Fruit fly (Drosophila melanogaster) whole organism, embryonic: ENCODE data around the gene Prx1.

Experiments
- Antp ChIP-seq: fragments of 200-800 bp; sonication (Bioruptor generic); optimal IDR thresholded peaks from 3 replicates; lab custom pipeline; 2016; ENCODE audit warnings: missing biosample characterization, missing genetic modification characterization
- CG10959 ChIP-seq: fragments of 200-800 bp; sonication (Bioruptor generic); IDR thresholded peaks from 2 replicates; pipeline ENCODE4 v1.3.6; 2022; ENCODE audit warnings: missing biosample characterization, missing genetic modification characterization
- CG10979 ChIP-seq: fragments of 200-800 bp; sonication (Bioruptor generic); optimal IDR thresholded peaks from 2 replicates; lab custom pipeline; 2018; ENCODE audit warnings: missing biosample characterization, mild to moderate bottlenecking, missing genetic modification characterization, moderate library complexity
- CG11504 ChIP-seq: fragments of 200-800 bp; sonication (Bioruptor generic); optimal IDR thresholded peaks from 3 replicates; lab custom pipeline; 2019; ENCODE audit warnings: missing biosample characterization, mild to moderate bottlenecking, missing genetic modification characterization, moderate library complexity
- CG11723 ChIP-seq: fragments of 200-800 bp; sonication (Bioruptor generic); optimal IDR thresholded peaks from 2 replicates; lab custom pipeline; 2017; ENCODE audit warnings: missing biosample characterization, mild to moderate bottlenecking, missing genetic modification characterization
- CG12391 ChIP-seq: fragments of 200-800 bp; sonication (Bioruptor generic); optimal IDR thresholded peaks from 3 replicates; lab custom pipeline; 2018; ENCODE audit warnings: missing biosample characterization, mild to moderate bottlenecking, missing genetic modification characterization, moderate library complexity
- CG13287 ChIP-seq: fragments of 200-800 bp; sonication (Bioruptor generic); IDR thresholded peaks from 2 replicates; pipeline ENCODE4 v1.3.6; 2022; ENCODE audit warnings: missing biosample characterization, missing genetic modification characterization; ENCODE audit not compliant: partially characterized antibody
- CG13296 ChIP-seq: fragments of 200-800 bp; sonication (Bioruptor generic); optimal IDR thresholded peaks from 3 replicates; lab custom pipeline; 2018; ENCODE audit warnings: missing biosample characterization, mild to moderate bottlenecking, missing genetic modification characterization
- CG15696 ChIP-seq: fragments of 200-800 bp; sonication (Bioruptor generic); optimal IDR thresholded peaks from 2 replicates; lab custom pipeline; 2019; ENCODE audit warnings: missing biosample characterization, mild to moderate bottlenecking, missing genetic modification characterization, moderate library complexity
- CG16863 ChIP-seq: fragments of 200-800 bp; sonication (Bioruptor generic); optimal IDR thresholded peaks from 3 replicates; lab custom pipeline; 2016; ENCODE audit warnings: missing biosample characterization, missing genetic modification characterization
- CG17361 ChIP-seq: fragments of 200-800 bp; sonication (Bioruptor generic); IDR thresholded peaks from 3 replicates; pipeline ENCODE4 v1.3.6; 2022; ENCODE audit warnings: missing biosample characterization, missing genetic modification characterization
- CG17385 ChIP-seq: fragments of 200-800 bp; sonication (Bioruptor generic); optimal IDR thresholded peaks from 3 replicates; lab custom pipeline; 2018; ENCODE audit warnings: missing biosample characterization, mild to moderate bottlenecking, missing genetic modification characterization
- CG18262 ChIP-seq: fragments of 200-800 bp; optimal IDR thresholded peaks from 3 replicates; lab custom pipeline; 2019; ENCODE audit warnings: missing biosample characterization, mild to moderate bottlenecking, missing genetic modification characterization, moderate library complexity
- CG2202 ChIP-seq: fragments of 200-800 bp; sonication (Bioruptor generic); optimal IDR thresholded peaks from 2 replicates; lab custom pipeline; 2018; ENCODE audit warnings: missing biosample characterization, mild to moderate bottlenecking, missing genetic modification characterization
- CG2678 ChIP-seq: fragments of 200-800 bp; sonication (Bioruptor generic); optimal IDR thresholded peaks from 3 replicates; lab custom pipeline; 2019; ENCODE audit warnings: missing biosample characterization, mild to moderate bottlenecking, missing genetic modification characterization, moderate library complexity
- CG30403 ChIP-seq: fragments of 200-800 bp; sonication (Bioruptor generic); optimal IDR thresholded peaks from 3 replicates; lab custom pipeline; 2016; ENCODE audit warnings: missing biosample characterization, missing genetic modification characterization
- CG31224 ChIP-seq: fragments of 200-800 bp; sonication (Bioruptor generic); IDR thresholded peaks from 2 replicates; pipeline ENCODE4 v1.3.6; 2022; ENCODE audit warnings: missing biosample characterization, missing genetic modification characterization
- CG31441 ChIP-seq: fragments of 200-800 bp; sonication (Bioruptor generic); IDR thresholded peaks from 2 replicates; pipeline ENCODE4 v1.3.6; 2022; ENCODE audit warnings: missing biosample characterization, missing genetic modification characterization
- CG4328 ChIP-seq: fragments of 200-800 bp; sonication (Bioruptor generic); optimal IDR thresholded peaks from 3 replicates; lab custom pipeline; 2017; ENCODE audit warnings: missing biosample characterization, missing genetic modification reagents, missing genetic modification characterization
- CG4707 ChIP-seq: fragments of 200-800 bp; sonication (Bioruptor generic); optimal IDR thresholded peaks from 2 replicates; lab custom pipeline; 2018; ENCODE audit warnings: missing biosample characterization, mild to moderate bottlenecking, missing genetic modification characterization, moderate library complexity
- CG5245 ChIP-seq: fragments of 200-800 bp; sonication (Bioruptor generic); optimal IDR thresholded peaks from 3 replicates; lab custom pipeline; 2016; ENCODE audit warnings: missing biosample characterization, missing genetic modification characterization
- CG6272 ChIP-seq: fragments of 200-800 bp; sonication (Bioruptor generic); IDR thresholded peaks from 2 replicates; pipeline ENCODE4 v1.3.6; 2022; ENCODE audit warnings: missing biosample characterization, missing genetic modification characterization
- CG7928 ChIP-seq: fragments of 200-800 bp; sonication (Bioruptor generic); optimal IDR thresholded peaks from 2 replicates; lab custom pipeline; 2017; ENCODE audit warnings: missing biosample characterization, mild to moderate bottlenecking, missing genetic modification characterization
- CG8924 ChIP-seq: fragments of 200-800 bp; optimal IDR thresholded peaks from 3 replicates; lab custom pipeline; 2019; ENCODE audit warnings: missing biosample characterization, mild to moderate bottlenecking, missing genetic modification characterization, moderate library complexity
- CG9727 ChIP-seq: fragments of 200-800 bp; sonication (Bioruptor generic); optimal IDR thresholded peaks from 3 replicates; lab custom pipeline; 2017; ENCODE audit warnings: missing biosample characterization, mild to moderate bottlenecking, missing genetic modification characterization
- D ChIP-seq, 2 experiments: fragments of 200-800 bp in 1 of 2; fragments of >200 bp in 1 of 2; sonication (Bioruptor generic) in 1 of 2; optimal IDR thresholded peaks; 2 replicates in 1 of 2; 3 replicates in 1 of 2; lab custom pipeline; 2017; ENCODE audit warnings: mild to moderate bottlenecking in 1 of 2, missing biosample characterization in 1 of 2, missing genetic modification characterization in 1 of 2, missing genetic modification reagents in 1 of 2
- D19A ChIP-seq: fragments of 200-800 bp; optimal IDR thresholded peaks from 3 replicates; lab custom pipeline; 2019; ENCODE audit warnings: missing biosample characterization, mild to moderate bottlenecking, missing genetic modification characterization, moderate library complexity
- Dad ChIP-seq: fragments of 200-800 bp; sonication (Bioruptor generic); optimal IDR thresholded peaks from 3 replicates; lab custom pipeline; 2016; ENCODE audit warnings: missing biosample characterization, missing genetic modification characterization
- Dip2 ChIP-seq: fragments of 200-800 bp; sonication (Bioruptor generic); IDR thresholded peaks from 2 replicates; pipeline ENCODE4 v1.3.6; 2022; ENCODE audit warnings: missing biosample characterization, missing genetic modification characterization
- Gug ChIP-seq: fragments of 200-800 bp; sonication (Bioruptor generic); IDR thresholded peaks from 4 replicates; pipeline ENCODE4 v1.3.6; 2022; ENCODE audit warnings: missing biosample characterization, missing genetic modification characterization
- H15 ChIP-seq: fragments of 200-800 bp; sonication (Bioruptor generic); IDR thresholded peaks from 3 replicates; pipeline ENCODE4 v1.3.6; 2022; ENCODE audit warnings: missing biosample characterization, missing genetic modification characterization
- Nf-YA ChIP-seq: fragments of 200-800 bp; sonication (Bioruptor generic); IDR thresholded peaks from 2 replicates; pipeline ENCODE4 v1.3.6; 2022; ENCODE audit warnings: missing biosample characterization, missing genetic modification characterization
- Oli ChIP-seq: fragments of 200-800 bp; sonication (Bioruptor generic); optimal IDR thresholded peaks from 2 replicates; lab custom pipeline; 2018; ENCODE audit warnings: missing biosample characterization, mild to moderate bottlenecking, missing genetic modification characterization, moderate library complexity
- Sox102F ChIP-seq: fragments of 200-800 bp; sonication (Bioruptor generic); optimal IDR thresholded peaks from 2 replicates; lab custom pipeline; 2018; ENCODE audit warnings: missing biosample characterization, mild to moderate bottlenecking, missing genetic modification characterization, moderate library complexity
- Spps ChIP-seq: fragments of 200-800 bp; sonication (Bioruptor generic); optimal IDR thresholded peaks from 2 replicates; lab custom pipeline; 2018; ENCODE audit warnings: missing biosample characterization, mild to moderate bottlenecking, missing genetic modification characterization
- Xbp1 ChIP-seq: fragments of 200-800 bp; sonication (Bioruptor generic); optimal IDR thresholded peaks from 3 replicates; lab custom pipeline; 2016; ENCODE audit warnings: missing biosample characterization, mild to moderate bottlenecking, missing genetic modification characterization
- abd-A ChIP-seq: fragments of 200-800 bp; sonication (Bioruptor generic); optimal IDR thresholded peaks from 3 replicates; lab custom pipeline; 2019; ENCODE audit warnings: missing biosample characterization, mild to moderate bottlenecking, missing genetic modification characterization, moderate library complexity
- disco-r ChIP-seq: fragments of 200-800 bp; sonication (Bioruptor generic); optimal IDR thresholded peaks from 2 replicates; lab custom pipeline; 2016; ENCODE audit warnings: missing biosample characterization, missing genetic modification characterization
- eve ChIP-seq, 2 experiments: fragments of >200 bp; optimal IDR thresholded peaks; 2 replicates each; lab custom pipeline; 2017; ENCODE audit warnings: missing biosample characterization in 2 of 2, missing genetic modification characterization in 2 of 2
- fd96Cb ChIP-seq: fragments of 200-800 bp; sonication (Bioruptor generic); optimal IDR thresholded peaks from 2 replicates; lab custom pipeline; 2018; ENCODE audit warnings: missing biosample characterization, mild to moderate bottlenecking, missing genetic modification characterization, moderate library complexity
- fru ChIP-seq: fragments of >200 bp; optimal IDR thresholded peaks from 2 replicates; lab custom pipeline; 2017
- gem ChIP-seq: fragments of 200-800 bp; sonication (Bioruptor generic); optimal IDR thresholded peaks from 2 replicates; lab custom pipeline; 2019; ENCODE audit warnings: missing biosample characterization, mild to moderate bottlenecking, missing genetic modification characterization, moderate library complexity
- hbn ChIP-seq: fragments of 200-800 bp; sonication (Bioruptor generic); IDR thresholded peaks from 2 replicates; pipeline ENCODE4 v1.3.6; 2022; ENCODE audit warnings: missing biosample characterization, missing genetic modification characterization; ENCODE audit not compliant: partially characterized antibody
- nmo ChIP-seq: fragments of 200-800 bp; sonication (Bioruptor generic); optimal IDR thresholded peaks from 2 replicates; lab custom pipeline; 2018; ENCODE audit warnings: missing biosample characterization, mild to moderate bottlenecking, missing genetic modification characterization, moderate library complexity
- sens ChIP-seq: fragments of 200-800 bp; sonication (Bioruptor generic); peaks from one replicate; lab custom pipeline; 2016; ENCODE audit warnings: missing biosample characterization, missing genetic modification characterization
- seq ChIP-seq: fragments of 200-800 bp; sonication (Bioruptor generic); IDR thresholded peaks from 2 replicates; pipeline ENCODE4 v1.3.6; 2022; ENCODE audit warnings: missing biosample characterization, missing genetic modification characterization
- stwl ChIP-seq: fragments of 200-800 bp; sonication (Bioruptor generic); optimal IDR thresholded peaks from 3 replicates; lab custom pipeline; 2018; ENCODE audit warnings: missing biosample characterization, mild to moderate bottlenecking, missing genetic modification characterization, moderate library complexity
- trh ChIP-seq: fragments of 200-800 bp; sonication (Bioruptor generic); optimal IDR thresholded peaks from 2 replicates; lab custom pipeline; 2016; ENCODE audit warnings: missing biosample characterization, missing genetic modification characterization
- unpg ChIP-seq: fragments of 200-800 bp; sonication (Bioruptor generic); optimal IDR thresholded peaks from 3 replicates; lab custom pipeline; 2018; ENCODE audit warnings: missing biosample characterization, mild to moderate bottlenecking, missing genetic modification characterization, moderate library complexity
- zen ChIP-seq: fragments of 200-800 bp; sonication (Bioruptor generic); optimal IDR thresholded peaks from 3 replicates; lab custom pipeline; 2018; ENCODE audit warnings: missing biosample characterization, mild to moderate bottlenecking, missing genetic modification characterization, moderate library complexity

Gene Prx1

dm6 chr3L:15252562-15252961 lies 44.9 kb downstream of the Prx1 start (continued):
- TF ChIP-seq stwl (tag; lab: Kevin White, UChicago): no peak
- TF ChIP-seq seq (GFP tag; lab: Robert Waterston, UW): no peak
- TF ChIP-seq Oli (tag; lab: Kevin White, UChicago): peak; percentile 32
- TF ChIP-seq hbn (GFP tag; lab: Robert Waterston, UW): no peak
- TF ChIP-seq disco-r (GFP tag; lab: Kevin White, UChicago): no peak
- TF ChIP-seq unpg (GFP tag; lab: Kevin White, UChicago): peak; percentile 6
- TF ChIP-seq CG8924 (tag; lab: Kevin White, UChicago): peak; percentile 14
- TF ChIP-seq H15: no peak
- peak; percentile 49 for TF ChIP-seq gem (tag; lab: Kevin White, UChicago)
- no peak for TF ChIP-seq Gug
- peak; percentile 41 for TF ChIP-seq CG10979 (tag; lab: Kevin White, UChicago)
- TF ChIP-seq Nf-YA: no peak
- TF ChIP-seq CG2678 (tag; lab: Kevin White, UChicago): peak; percentile 33
- no peak for TF ChIP-seq CG31224 (GFP tag; lab: Robert Waterston, UW)
- TF ChIP-seq fd96Cb: peak; percentile 3
- peak; percentile 28 for TF ChIP-seq Sox102F (GFP tag; lab: Kevin White, UChicago)
- TF ChIP-seq CG17361 (GFP tag; lab: Robert Waterston, UW): peak; percentile 56; the same call in 2 of the 3 replicates
- no peak for TF ChIP-seq CG5245 (GFP tag; lab: Kevin White, UChicago)
- peak; percentile 4 for TF ChIP-seq CG11723 (GFP tag; lab: Kevin White, UChicago)
- peak; percentile 15 for TF ChIP-seq CG30403 (GFP tag; lab: Kevin White, UChicago)
- TF ChIP-seq CG13287 (GFP tag; lab: Robert Waterston, UW): no peak
- TF ChIP-seq nmo (GFP tag; lab: Kevin White, UChicago): peak; percentile 28
- no peak for TF ChIP-seq CG4328
- TF ChIP-seq CG16863: no peak
- TF ChIP-seq Antp (GFP tag; lab: Kevin White, UChicago): no peak
- TF ChIP-seq CG7928 (GFP tag; lab: Kevin White, UChicago): no peak
- TF ChIP-seq trh (GFP tag; lab: Kevin White, UChicago): no peak
- TF ChIP-seq Dip2 (GFP tag; lab: Robert Waterston, UW): no peak
- TF ChIP-seq CG15696 (tag; lab: Kevin White, UChicago): no peak
- TF ChIP-seq Spps: no peak
- peak; percentile 49 for TF ChIP-seq CG11504
- TF ChIP-seq D (optimal IDR thresholded peaks at IDR 0.05; lab: Kevin White, UChicago): no peak
- TF ChIP-seq D (GFP tag; optimal IDR thresholded peaks at IDR 0.05; lab: Kevin White, UChicago): peak; percentile 26
- TF ChIP-seq eve (GFP tag; optimal IDR thresholded peaks at IDR 0.05; lab: Kevin White, UChicago): peak in 1 of 2 experiments; percentile 83

DNA sequence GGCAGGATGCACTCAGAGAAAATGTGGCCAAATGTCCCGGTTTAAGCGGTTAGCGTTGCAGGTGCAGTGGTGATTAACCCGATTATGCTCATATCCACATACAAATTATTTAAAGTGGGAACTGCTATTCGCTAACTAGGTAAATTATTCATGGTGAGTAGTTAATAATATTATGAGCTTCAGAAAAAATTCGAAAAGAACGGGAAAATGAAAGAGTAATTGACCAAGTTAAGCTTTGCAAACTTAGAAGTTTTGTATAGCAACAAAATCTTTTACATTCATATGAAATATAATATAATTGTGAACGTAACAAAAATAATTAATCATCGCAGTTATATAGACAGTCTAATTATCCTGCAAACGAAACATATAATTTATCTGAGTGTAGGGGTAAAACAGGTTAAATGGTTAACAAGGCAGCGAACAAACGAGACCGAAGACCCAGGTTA lies 46.0 kb downstream of the Prx1 start:
- peak; percentile 60 for TF ChIP-seq CG9727 (GFP tag; lab: Kevin White, UChicago)
- peak; percentile 35 for TF ChIP-seq CG12391 (tag; lab: Kevin White, UChicago)
- no peak for TF ChIP-seq CG4328
- TF ChIP-seq CG8924 (tag; lab: Kevin White, UChicago): peak; percentile 14
- TF ChIP-seq gem (tag; lab: Kevin White, UChicago): peak; percentile 54
- no peak for TF ChIP-seq D19A (tag; lab: Kevin White, UChicago)
- peak; percentile 42; the same call in 1 of the 2 replicates for TF ChIP-seq CG31441 (GFP tag; lab: Robert Waterston, UW)
- TF ChIP-seq nmo (GFP tag; lab: Kevin White, UChicago): peak; percentile 53
- peak; percentile 78 for TF ChIP-seq sens (GFP tag; lab: Kevin White, UChicago)
- no peak for TF ChIP-seq CG13296 (GFP tag; lab: Kevin White, UChicago)
- TF ChIP-seq CG10959 (GFP tag; lab: Robert Waterston, UW): 0 out of 2 replicates have a peak, but pooled peaks have one; percentile 16
- peak; percentile 77 for TF ChIP-seq CG18262
- TF ChIP-seq CG2202 (tag; lab: Kevin White, UChicago): peak; percentile 6
- no peak for TF ChIP-seq CG4707
- TF ChIP-seq CG31224 (GFP tag; lab: Robert Waterston, UW): no peak
- no peak for TF ChIP-seq CG6272 (GFP tag; lab: Robert Waterston, UW)
- TF ChIP-seq CG17385 (GFP tag; lab: Kevin White, UChicago): no peak
- TF ChIP-seq CG11504: peak; percentile 26
- no peak for TF ChIP-seq zen (tag; lab: Kevin White, UChicago)
- TF ChIP-seq abd-A (tag; lab: Kevin White, UChicago): no peak
- TF ChIP-seq fru (lab: Kevin White, UChicago): no peak
- TF ChIP-seq Dad (GFP tag; lab: Kevin White, UChicago): no peak
- TF ChIP-seq Xbp1 (GFP tag; lab: Kevin White, UChicago): no peak
